Worm (Caenorhabditis elegans) whole organism, L2 larva: Measurements from ENCODE around the gene R144.12.

Source experiments
- C34F6.9 ChIP-seq: fragments of 150-350 bp; optimal IDR thresholded peaks from 2 replicates; lab custom pipeline; 2014; ENCODE audit warnings: missing biosample characterization, missing genetic modification characterization
- F13H6.1 ChIP-seq: sonication (generic microtip); optimal IDR thresholded peaks from 2 replicates; lab custom pipeline; 2016; ENCODE audit warnings: missing genetic modification characterization, missing compliant biosample characterization
- R02D3.7 ChIP-seq: fragments of 150-350 bp; optimal IDR thresholded peaks from 2 replicates; lab custom pipeline; 2014; ENCODE audit warnings: missing biosample characterization, missing genetic modification characterization
- Y55F3AM.14 ChIP-seq: fragments of 200-800 bp; sonication (Bioruptor generic); optimal IDR thresholded peaks from 2 replicates; lab custom pipeline; 2018; ENCODE audit warnings: mild to moderate bottlenecking, missing genetic modification characterization, missing compliant biosample characterization
- ZK546.5 ChIP-seq: sonication (generic microtip); optimal IDR thresholded peaks from 2 replicates; lab custom pipeline; 2017; ENCODE audit warnings: missing biosample characterization, missing genetic modification characterization
- alr-1 ChIP-seq: fragments of 150-350 bp; optimal IDR thresholded peaks from 2 replicates; lab custom pipeline; 2014; ENCODE audit warnings: missing biosample characterization, missing genetic modification characterization
- aly-2 ChIP-seq: fragments of 150-350 bp; optimal IDR thresholded peaks from 2 replicates; lab custom pipeline; 2014; ENCODE audit warnings: missing biosample characterization, missing genetic modification characterization
- ama-1 ChIP-seq: fragments of 150-350 bp; optimal IDR thresholded peaks from 2 replicates; lab custom pipeline; 2018; ENCODE audit warnings: inconsistent platforms
- blmp-1 ChIP-seq: sonication (generic microtip); optimal IDR thresholded peaks from 2 replicates; lab custom pipeline; 2017; ENCODE audit warnings: missing genetic modification characterization, mild to moderate bottlenecking, missing compliant biosample characterization, antibody characterized with exemption, moderate library complexity; ENCODE audit not compliant: insufficient read depth
- ceh-16 ChIP-seq: fragments of 150-350 bp; optimal IDR thresholded peaks from 2 replicates; lab custom pipeline; 2014; ENCODE audit warnings: missing biosample characterization, missing genetic modification characterization
- ceh-82 ChIP-seq: fragments of 150-350 bp; optimal IDR thresholded peaks from 2 replicates; lab custom pipeline; 2014; ENCODE audit warnings: missing biosample characterization, missing genetic modification characterization
- crh-2 ChIP-seq: sonication (generic microtip); optimal IDR thresholded peaks from 2 replicates; lab custom pipeline; 2017; ENCODE audit warnings: missing biosample characterization, missing genetic modification characterization
- dmd-4 ChIP-seq: sonication (generic microtip); optimal IDR thresholded peaks from 2 replicates; lab custom pipeline; 2017; ENCODE audit warnings: missing biosample characterization, missing genetic modification characterization
- egl-27 ChIP-seq: sonication (generic microtip); optimal IDR thresholded peaks from 3 replicates; lab custom pipeline; 2017; ENCODE audit warnings: missing biosample characterization, missing genetic modification reagents, missing genetic modification characterization
- elt-1 ChIP-seq: fragments of 150-350 bp; optimal IDR thresholded peaks from 2 replicates; lab custom pipeline; 2014; ENCODE audit warnings: missing biosample characterization, missing genetic modification characterization
- elt-3 ChIP-seq: sonication (generic microtip); optimal IDR thresholded peaks from 2 replicates; lab custom pipeline; 2017; ENCODE audit warnings: missing biosample characterization, missing genetic modification characterization
- fos-1 ChIP-seq: fragments of 150-350 bp; optimal IDR thresholded peaks from 2 replicates; lab custom pipeline; 2014; ENCODE audit warnings: missing biosample characterization, missing genetic modification characterization
- gmeb-1 ChIP-seq: fragments of 150-350 bp; optimal IDR thresholded peaks from 2 replicates; lab custom pipeline; 2014; ENCODE audit warnings: missing biosample characterization, missing genetic modification characterization
- lin-11 ChIP-seq: fragments of 150-350 bp; sonication (generic microtip); optimal IDR thresholded peaks from 2 replicates; lab custom pipeline; 2014; ENCODE audit warnings: missing biosample characterization, missing genetic modification characterization, inconsistent platforms, mixed read lengths
- lin-13 ChIP-seq: fragments of 150-350 bp; optimal IDR thresholded peaks from 2 replicates; lab custom pipeline; 2014; ENCODE audit warnings: missing biosample characterization, missing genetic modification reagents, missing genetic modification characterization
- lin-39 ChIP-seq: fragments of 150-350 bp; optimal IDR thresholded peaks from 2 replicates; lab custom pipeline; 2014; ENCODE audit warnings: missing biosample characterization, missing genetic modification reagents, missing genetic modification characterization
- lsy-2 ChIP-seq, 2 experiments: fragments of 150-350 bp in 1 of 2; sonication (generic microtip) in 1 of 2; optimal IDR thresholded peaks; 2 replicates each; lab custom pipeline; 2014 to 2017; ENCODE audit warnings: missing biosample characterization in 2 of 2, missing genetic modification characterization in 2 of 2
- mab-5 ChIP-seq: fragments of 150-350 bp; optimal IDR thresholded peaks from 2 replicates; lab custom pipeline; 2014; ENCODE audit warnings: missing biosample characterization, missing genetic modification characterization
- mbf-1 ChIP-seq: sonication (generic microtip); optimal IDR thresholded peaks from 2 replicates; lab custom pipeline; 2017; ENCODE audit warnings: missing biosample characterization, missing genetic modification characterization
- mdl-1 ChIP-seq, 2 experiments: fragments of 150-350 bp in 1 of 2; sonication (generic microtip) in 1 of 2; optimal IDR thresholded peaks; 2 replicates each; lab custom pipeline; 2017; ENCODE audit warnings: missing biosample characterization in 2 of 2, missing genetic modification characterization in 2 of 2
- nhr-10 ChIP-seq: sonication (generic microtip); optimal IDR thresholded peaks from 2 replicates; lab custom pipeline; 2017; ENCODE audit warnings: missing biosample characterization, missing genetic modification characterization
- nhr-11 ChIP-seq: fragments of 150-350 bp; optimal IDR thresholded peaks from 2 replicates; lab custom pipeline; 2014; ENCODE audit warnings: missing biosample characterization, missing genetic modification characterization
- nhr-12 ChIP-seq: fragments of 150-350 bp; optimal IDR thresholded peaks from 2 replicates; lab custom pipeline; 2014; ENCODE audit warnings: missing biosample characterization, missing genetic modification characterization
- nhr-129 ChIP-seq: fragments of 150-350 bp; optimal IDR thresholded peaks from 2 replicates; lab custom pipeline; 2014; ENCODE audit warnings: missing biosample characterization, missing genetic modification characterization
- nhr-21 ChIP-seq: fragments of 150-350 bp; optimal IDR thresholded peaks from 2 replicates; lab custom pipeline; 2014; ENCODE audit warnings: missing biosample characterization, missing genetic modification characterization
- nhr-23 ChIP-seq: fragments of 150-350 bp; optimal IDR thresholded peaks from 2 replicates; lab custom pipeline; 2014; ENCODE audit warnings: missing biosample characterization, missing genetic modification reagents, missing genetic modification characterization
- nhr-237 ChIP-seq: fragments of 150-350 bp; optimal IDR thresholded peaks from 2 replicates; lab custom pipeline; 2014; ENCODE audit warnings: missing biosample characterization, missing genetic modification characterization
- nhr-25 ChIP-seq: fragments of 150-350 bp; sonication (generic microtip); optimal IDR thresholded peaks from 3 replicates; lab custom pipeline; 2014; ENCODE audit warnings: missing biosample characterization, missing genetic modification characterization
- nhr-6 ChIP-seq: fragments of 150-350 bp; optimal IDR thresholded peaks from 2 replicates; lab custom pipeline; 2014; ENCODE audit warnings: missing biosample characterization, missing genetic modification characterization
- nhr-77 ChIP-seq: fragments of 150-350 bp; optimal IDR thresholded peaks from 2 replicates; lab custom pipeline; 2014; ENCODE audit warnings: missing biosample characterization, missing genetic modification characterization
- peb-1 ChIP-seq: fragments of 150-350 bp; optimal IDR thresholded peaks from 2 replicates; lab custom pipeline; 2014; ENCODE audit warnings: missing biosample characterization, missing genetic modification characterization
- sem-4 ChIP-seq: fragments of 150-350 bp; optimal IDR thresholded peaks from 2 replicates; lab custom pipeline; 2014; ENCODE audit warnings: missing biosample characterization, missing genetic modification reagents, missing genetic modification characterization
- skn-1 ChIP-seq: sonication (generic microtip); optimal IDR thresholded peaks from 2 replicates; lab custom pipeline; 2017; ENCODE audit warnings: missing biosample characterization, missing genetic modification characterization
- sma-3 ChIP-seq: sonication (generic microtip); optimal IDR thresholded peaks from 2 replicates; lab custom pipeline; 2016; ENCODE audit warnings: missing genetic modification reagents, missing genetic modification characterization, missing compliant biosample characterization
- sma-9 ChIP-seq, 2 experiments: fragments of 150-350 bp in 1 of 2; sonication (generic microtip) in 1 of 2; optimal IDR thresholded peaks; 2 replicates each; lab custom pipeline; 2014 to 2016; ENCODE audit warnings: missing genetic modification characterization in 2 of 2, mild to moderate bottlenecking in 1 of 2, missing biosample characterization in 1 of 2, missing compliant biosample characterization in 1 of 2, missing genetic modification reagents in 1 of 2, moderate library complexity in 1 of 2
- snpc-4 ChIP-seq: fragments of 150-350 bp; optimal IDR thresholded peaks from 2 replicates; lab custom pipeline; 2014; ENCODE audit warnings: missing biosample characterization, missing genetic modification characterization
- unc-39 ChIP-seq: fragments of 150-350 bp; optimal IDR thresholded peaks from 2 replicates; lab custom pipeline; 2014; ENCODE audit warnings: missing biosample characterization, missing genetic modification characterization
- unc-55 ChIP-seq: fragments of 150-350 bp; sonication (generic microtip); optimal IDR thresholded peaks from 3 replicates; lab custom pipeline; 2014; ENCODE audit warnings: missing biosample characterization, missing genetic modification reagents, missing genetic modification characterization
- unc-62 ChIP-seq: fragments of 150-350 bp; optimal IDR thresholded peaks from 2 replicates; lab custom pipeline; 2014; ENCODE audit warnings: missing biosample characterization, missing genetic modification reagents, missing genetic modification characterization
- zag-1 ChIP-seq: fragments of 150-350 bp; optimal IDR thresholded peaks from 2 replicates; lab custom pipeline; 2014; ENCODE audit warnings: missing biosample characterization, missing genetic modification characterization
- ztf-1 ChIP-seq: fragments of 200-800 bp; sonication (Bioruptor generic); conservative IDR thresholded peaks from 2 replicates; pipeline ENCODE4 v1.3.6; 2022; ENCODE audit warnings: missing genetic modification characterization, missing compliant biosample characterization
- ztf-11 ChIP-seq: sonication (generic microtip); optimal IDR thresholded peaks from 2 replicates; lab custom pipeline; 2017; ENCODE audit warnings: missing biosample characterization, missing genetic modification characterization
- ztf-4 ChIP-seq: fragments of 150-350 bp; optimal IDR thresholded peaks from 2 replicates; lab custom pipeline; 2014; ENCODE audit warnings: missing biosample characterization, missing genetic modification characterization

Gene R144.12

DNA sequence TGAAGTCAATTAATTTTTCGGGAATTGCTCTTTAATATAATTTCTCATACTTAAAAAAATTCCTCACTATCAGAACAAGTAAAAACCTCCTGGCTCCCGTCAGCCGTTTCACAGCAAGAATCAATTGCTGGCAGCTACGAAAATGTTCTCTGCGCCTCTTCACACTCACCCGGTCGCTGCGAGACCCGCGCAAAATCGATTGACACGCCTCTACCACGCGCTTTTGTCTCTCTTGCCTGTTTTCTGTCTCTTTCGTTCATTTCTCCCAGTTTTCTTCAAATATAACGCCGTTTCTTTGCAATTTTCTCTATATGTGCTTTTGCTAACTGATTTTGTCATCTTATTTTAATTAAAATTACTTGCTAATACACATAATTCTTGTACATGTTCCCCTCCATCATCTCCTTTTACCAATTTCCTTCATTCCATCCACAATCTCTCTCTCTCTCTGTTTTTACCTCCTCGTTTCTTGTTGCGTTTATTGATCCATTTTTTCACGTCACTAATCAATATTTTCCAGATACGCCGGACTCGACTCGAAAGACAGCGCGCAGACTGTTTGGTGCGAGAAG, 17.7 kb upstream of the R144.12 start, which contains the start of gene pcf-11:
pcf-11 (plus strand) TSS at position 522 of the 572 bp plus-strand sequence.
- no peak for TF ChIP-seq ztf-11 (tag; lab: Kevin White, UChicago)
- peak; percentile 43 to 63 for TF ChIP-seq lsy-2 (tag; optimal IDR thresholded peaks at IDR 0.05; lab: Kevin White, UChicago)
- peak; percentile 46 for TF ChIP-seq fos-1 (tag; lab: Kevin White, UChicago)
- TF ChIP-seq lin-13 (GFP tag; lab: Kevin White, UChicago) = peak; percentile 64
- peak; percentile 31 for TF ChIP-seq mab-5 (tag; lab: Kevin White, UChicago)
- no peak for TF ChIP-seq Y55F3AM.14
- peak; percentile 75 for TF ChIP-seq lin-11 (tag; lab: Kevin White, UChicago)
- no peak for TF ChIP-seq egl-27 (tag; lab: Kevin White, UChicago)
- no peak for TF ChIP-seq skn-1 (tag; lab: Kevin White, UChicago)
- peak; percentile 48 for TF ChIP-seq F13H6.1 (tag; lab: Kevin White, UChicago)
- TF ChIP-seq sem-4 (tag; lab: Kevin White, UChicago) = peak; percentile 68
- peak; percentile 84 for TF ChIP-seq crh-2 (tag; lab: Kevin White, UChicago)
- peak; percentile 83 for TF ChIP-seq ama-1
- peak; percentile 77 for TF ChIP-seq unc-55 (GFP tag; lab: Kevin White, UChicago)
- no peak for TF ChIP-seq R02D3.7 (tag; lab: Kevin White, UChicago)
- TF ChIP-seq peb-1 = no peak
- no peak for TF ChIP-seq nhr-237 (tag; lab: Kevin White, UChicago)
- TF ChIP-seq aly-2 (tag; lab: Kevin White, UChicago) = no peak
- peak; percentile 47 for TF ChIP-seq blmp-1 (tag; lab: Kevin White, UChicago)
- TF ChIP-seq nhr-6 (tag; lab: Kevin White, UChicago) = no peak
- TF ChIP-seq zag-1 (tag; lab: Kevin White, UChicago) = no peak
- no peak for TF ChIP-seq dmd-4 (tag; lab: Kevin White, UChicago)
- no peak for TF ChIP-seq snpc-4
- TF ChIP-seq ZK546.5 = no peak
- TF ChIP-seq gmeb-1 (tag; lab: Kevin White, UChicago) = peak; percentile 50
- no peak for TF ChIP-seq nhr-10 (tag; lab: Kevin White, UChicago)
- TF ChIP-seq C34F6.9 (tag; lab: Kevin White, UChicago) = peak; percentile 84
- peak; percentile 66 to 77 for TF ChIP-seq mdl-1 (tag; optimal IDR thresholded peaks at IDR 0.05; lab: Kevin White, UChicago)
- peak; percentile 52 for TF ChIP-seq nhr-129 (tag; lab: Kevin White, UChicago)
- no peak for TF ChIP-seq nhr-12 (tag; lab: Kevin White, UChicago)
- TF ChIP-seq ztf-1 (GFP tag; lab: Robert Waterston, UW) = no peak
- TF ChIP-seq ceh-82 (tag; lab: Kevin White, UChicago) = no peak
- no peak for TF ChIP-seq unc-39 (tag; lab: Kevin White, UChicago)
- TF ChIP-seq nhr-11 (tag; lab: Kevin White, UChicago) = no peak
- no peak for TF ChIP-seq nhr-77 (tag; lab: Kevin White, UChicago)
- no peak for TF ChIP-seq unc-62 (GFP tag; lab: Kevin White, UChicago)
- no peak for TF ChIP-seq alr-1 (tag; lab: Kevin White, UChicago)
- TF ChIP-seq elt-3 = no peak
- no peak for TF ChIP-seq nhr-21 (tag; lab: Kevin White, UChicago)
- no peak for TF ChIP-seq elt-1 (tag; lab: Kevin White, UChicago)
- no peak for TF ChIP-seq lin-39
- peak; percentile 20 for TF ChIP-seq sma-9 (GFP tag; optimal IDR thresholded peaks at IDR 0.05; lab: Kevin White, UChicago)
- no peak for TF ChIP-seq sma-9 (tag; optimal IDR thresholded peaks at IDR 0.05; lab: Kevin White, UChicago)
- peak; percentile 44 for TF ChIP-seq nhr-25 (tag; lab: Kevin White, UChicago)
- no peak for TF ChIP-seq ztf-4 (tag; lab: Kevin White, UChicago)
- no peak for TF ChIP-seq ceh-16 (tag; lab: Kevin White, UChicago)
- TF ChIP-seq nhr-23 (tag; lab: Kevin White, UChicago) = no peak
- TF ChIP-seq sma-3 (GFP tag; lab: Kevin White, UChicago) = peak; percentile 42
- no peak for TF ChIP-seq mbf-1 (tag; lab: Kevin White, UChicago)
- TF ChIP-seq, all 48 proteins: peak for 18
